Worm (Caenorhabditis elegans) whole organism, early embryonic: ENCODE results near the gene C23F12.3.

Source experiments
- B0310.2 ChIP-seq: sonication (generic microtip); optimal IDR thresholded peaks from 2 replicates; lab custom pipeline; 2016; ENCODE audit warnings: mild to moderate bottlenecking, missing genetic modification characterization, missing compliant biosample characterization
- F13C5.2 ChIP-seq: sonication (generic microtip); optimal IDR thresholded peaks from 2 replicates; lab custom pipeline; 2017; ENCODE audit warnings: mild to moderate bottlenecking, missing genetic modification characterization, inconsistent platforms, missing compliant biosample characterization
- aly-1 ChIP-seq: sonication (generic microtip); optimal IDR thresholded peaks from 2 replicates; lab custom pipeline; 2016; ENCODE audit warnings: missing genetic modification characterization, missing compliant biosample characterization
- ama-1 ChIP-seq: fragments of 150-350 bp; optimal IDR thresholded peaks from 2 replicates; lab custom pipeline; 2014
- ceh-13 ChIP-seq: fragments of 200-800 bp; sonication (Bioruptor generic); optimal IDR thresholded peaks from 2 replicates; lab custom pipeline; 2018; ENCODE audit warnings: mild to moderate bottlenecking, missing genetic modification characterization, missing compliant biosample characterization
- ceh-36 ChIP-seq: sonication (generic microtip); optimal IDR thresholded peaks from 2 replicates; lab custom pipeline; 2016; ENCODE audit warnings: missing genetic modification characterization, inconsistent platforms, missing compliant biosample characterization
- ets-7 ChIP-seq: sonication (generic microtip); optimal IDR thresholded peaks from 2 replicates; lab custom pipeline; 2016; ENCODE audit warnings: missing genotype, missing genetic modification characterization, missing compliant biosample characterization
- flt-1 ChIP-seq: fragments of 200-800 bp; sonication (Bioruptor generic); IDR thresholded peaks from 2 replicates; pipeline ENCODE4 v1.3.6; 2022; ENCODE audit warnings: missing genetic modification characterization, missing compliant biosample characterization
- hmbx-1 ChIP-seq: sonication (generic microtip); optimal IDR thresholded peaks from 2 replicates; lab custom pipeline; 2016; ENCODE audit warnings: mild to moderate bottlenecking, missing genetic modification characterization, missing compliant biosample characterization
- hmg-4 ChIP-seq: fragments of 200-800 bp; sonication (Bioruptor generic); optimal IDR thresholded peaks from 2 replicates; lab custom pipeline; 2018; ENCODE audit warnings: mild to moderate bottlenecking, missing genetic modification characterization, missing compliant biosample characterization
- hnd-1 ChIP-seq: sonication (generic microtip); optimal IDR thresholded peaks from 2 replicates; lab custom pipeline; 2016; ENCODE audit warnings: missing genetic modification characterization, missing compliant biosample characterization
- pes-1 ChIP-seq: fragments of 200-800 bp; sonication (Bioruptor generic); IDR thresholded peaks from 2 replicates; pipeline ENCODE4 v1.3.6; 2022; ENCODE audit warnings: missing genetic modification reagents, missing genetic modification characterization, missing compliant biosample characterization
- scrt-1 ChIP-seq: fragments of 200-800 bp; sonication (Bioruptor generic); IDR thresholded peaks from 2 replicates; pipeline ENCODE4 v1.3.6; 2022; ENCODE audit warnings: missing genetic modification characterization, missing compliant biosample characterization
- sea-1 ChIP-seq: fragments of 200-800 bp; sonication (Bioruptor generic); conservative IDR thresholded peaks from 2 replicates; pipeline ENCODE4 v1.3.6; 2022; ENCODE audit warnings: missing genetic modification characterization, missing compliant biosample characterization
- tbx-11 ChIP-seq: fragments of 200-800 bp; sonication (Bioruptor generic); IDR thresholded peaks from 2 replicates; pipeline ENCODE4 v1.3.6; 2022; ENCODE audit warnings: missing genetic modification characterization, missing compliant biosample characterization
- tbx-37 ChIP-seq: fragments of 200-800 bp; sonication (Bioruptor generic); conservative IDR thresholded peaks from 2 replicates; pipeline ENCODE4 v1.3.6; 2022; ENCODE audit warnings: missing genetic modification reagents, missing genetic modification characterization, missing compliant biosample characterization
- tra-4 ChIP-seq: sonication (generic microtip); optimal IDR thresholded peaks from 2 replicates; lab custom pipeline; 2017; ENCODE audit warnings: missing genetic modification characterization, missing compliant biosample characterization

The C23F12.3 gene

DNA sequence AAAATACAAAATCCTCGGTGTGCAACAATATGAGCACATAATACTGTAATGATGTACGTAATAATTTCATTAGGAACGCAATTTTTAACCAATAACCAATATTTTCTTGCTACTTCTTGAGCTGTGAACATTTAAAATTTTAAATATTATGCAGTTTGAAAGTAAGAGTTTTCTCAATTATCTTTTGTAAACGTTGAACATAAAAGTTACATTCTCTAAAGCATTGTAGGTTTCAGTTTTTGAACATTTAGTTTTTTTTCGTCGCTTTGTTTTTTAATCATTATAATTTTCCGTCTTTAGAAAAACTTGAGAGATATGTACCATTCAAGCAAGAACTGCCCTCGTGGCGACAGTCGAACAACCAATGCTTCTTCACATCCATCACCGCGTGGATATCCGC, at the start of gene C23F12.3:
C23F12.3 (plus strand) TSS at position 301 of the 400 bp plus-strand sequence.
- TF ChIP-seq tra-4: no peak
- no peak for TF ChIP-seq F13C5.2 (tag; lab: Kevin White, UChicago)
- TF ChIP-seq aly-1 (tag; lab: Kevin White, UChicago): no peak
- TF ChIP-seq ets-7 (tag; lab: Kevin White, UChicago): no peak
- TF ChIP-seq ceh-13 (GFP tag; lab: Kevin White, UChicago): no peak
- TF ChIP-seq ceh-36 (tag; lab: Kevin White, UChicago): no peak
- TF ChIP-seq pes-1: no peak
- no peak for TF ChIP-seq tbx-11
- no peak for TF ChIP-seq hmg-4 (GFP tag; lab: Kevin White, UChicago)
- TF ChIP-seq flt-1 (GFP tag; lab: Robert Waterston, UW): no peak
- no peak for TF ChIP-seq B0310.2 (tag; lab: Kevin White, UChicago)
- no peak for TF ChIP-seq sea-1 (GFP tag; lab: Robert Waterston, UW)
- TF ChIP-seq hmbx-1 (tag; lab: Kevin White, UChicago): no peak
- no peak for TF ChIP-seq tbx-37
- no peak for TF ChIP-seq hnd-1
- no peak for TF ChIP-seq ama-1 (lab: Kevin White, UChicago)

DNA sequence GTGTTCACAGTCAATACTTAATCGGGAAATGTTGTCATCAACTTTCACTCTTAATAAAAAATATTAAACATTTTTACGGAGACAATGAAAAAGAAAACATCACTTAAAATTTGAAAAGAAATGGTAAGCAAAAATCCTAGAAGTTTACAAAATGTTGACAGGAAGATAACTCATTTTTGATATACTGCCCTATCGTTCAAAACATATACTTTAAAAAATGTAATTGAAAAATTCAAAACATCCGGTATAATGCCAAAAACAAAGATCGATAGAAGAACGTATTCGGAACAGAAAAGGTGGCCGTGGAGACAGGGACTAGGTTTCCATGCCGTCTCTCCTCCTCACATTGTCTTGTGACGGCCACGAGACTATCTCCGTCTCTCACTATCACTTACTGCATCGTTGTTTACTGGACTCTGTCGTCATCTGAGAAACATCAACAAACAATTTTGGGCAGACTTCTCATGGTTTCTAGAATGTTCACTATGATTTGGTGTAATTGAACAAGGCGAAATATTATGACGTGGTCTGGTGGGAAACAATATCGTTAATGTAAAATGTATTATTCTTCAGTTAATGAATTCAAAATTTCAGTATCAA, 44.0 kb upstream of the C23F12.3 start, which contains the start of gene oga-1:
oga-1 (minus strand) TSS at position 51 of the 600 bp plus-strand sequence.
- TF ChIP-seq hmg-4 (GFP tag; lab: Kevin White, UChicago): no peak
- no peak for TF ChIP-seq hnd-1
- no peak for TF ChIP-seq scrt-1
- TF ChIP-seq sea-1 (GFP tag; lab: Robert Waterston, UW): no peak
- no peak for TF ChIP-seq tra-4
- no peak for TF ChIP-seq F13C5.2 (tag; lab: Kevin White, UChicago)
- TF ChIP-seq pes-1: no peak
- TF ChIP-seq tbx-11: no peak

DNA sequence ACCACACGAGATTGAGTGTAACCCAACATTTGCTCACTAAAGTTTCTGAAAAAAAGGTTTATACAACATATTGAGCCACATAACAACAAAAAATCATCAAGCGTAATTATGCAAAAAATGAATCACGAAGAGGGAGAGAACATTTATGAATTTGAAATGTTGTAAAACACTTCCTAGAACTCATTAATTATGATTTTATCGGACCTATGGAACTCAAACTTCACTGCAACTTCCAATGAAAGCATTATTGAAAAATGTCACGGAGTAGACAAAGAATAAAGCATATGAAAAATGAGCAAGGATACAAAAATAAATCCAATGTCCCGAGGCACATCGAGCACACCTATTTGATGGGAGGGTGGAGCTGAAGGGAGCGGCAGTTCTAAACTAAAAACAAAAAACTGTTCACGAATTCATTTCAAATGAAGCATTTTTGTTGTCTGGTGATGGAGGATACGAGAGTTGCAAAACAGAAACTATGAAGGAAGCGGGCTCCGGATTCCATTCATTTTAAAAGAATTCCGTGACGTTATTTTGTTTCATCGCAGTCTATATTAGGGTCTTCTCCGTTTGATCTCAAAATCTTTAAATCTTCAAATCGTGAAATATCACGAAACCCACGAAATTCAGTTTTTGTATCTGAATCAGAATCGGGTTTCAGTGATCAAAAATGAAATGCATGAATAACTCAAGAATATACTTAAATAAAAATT, 41.4 kb upstream of the C23F12.3 start, which contains the start of gene flp-20:
flp-20 (minus strand) TSS at position 51 of the 713 bp plus-strand sequence.
- no peak for TF ChIP-seq scrt-1
- TF ChIP-seq F13C5.2 (tag; lab: Kevin White, UChicago): no peak
- TF ChIP-seq hnd-1: no peak
- TF ChIP-seq pes-1: no peak
- TF ChIP-seq sea-1 (GFP tag; lab: Robert Waterston, UW): no peak
- no peak for TF ChIP-seq ceh-36 (tag; lab: Kevin White, UChicago)
- TF ChIP-seq hmg-4 (GFP tag; lab: Kevin White, UChicago): no peak
- no peak for TF ChIP-seq tbx-37

DNA sequence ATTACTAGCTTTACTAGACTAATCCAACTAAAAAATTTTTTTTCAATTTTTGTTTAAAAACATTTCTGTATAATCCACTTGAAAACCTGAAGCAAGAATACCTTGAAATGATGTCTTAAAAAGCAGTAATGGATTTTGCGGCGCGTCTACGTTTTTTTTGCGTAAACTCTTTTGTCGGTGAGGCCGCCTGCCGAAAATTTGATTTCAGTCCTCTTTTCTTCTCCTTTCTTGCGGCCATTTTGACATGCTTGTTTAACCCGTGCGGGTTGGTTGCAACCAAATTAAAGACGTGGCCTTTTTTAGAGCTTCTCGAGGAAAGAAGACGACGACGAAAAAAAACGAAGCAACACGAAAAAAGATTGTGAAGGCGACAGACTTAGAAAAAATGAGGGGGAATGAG, 30.3 kb upstream of the C23F12.3 start:
- no peak for TF ChIP-seq ceh-36 (tag; lab: Kevin White, UChicago)

DNA sequence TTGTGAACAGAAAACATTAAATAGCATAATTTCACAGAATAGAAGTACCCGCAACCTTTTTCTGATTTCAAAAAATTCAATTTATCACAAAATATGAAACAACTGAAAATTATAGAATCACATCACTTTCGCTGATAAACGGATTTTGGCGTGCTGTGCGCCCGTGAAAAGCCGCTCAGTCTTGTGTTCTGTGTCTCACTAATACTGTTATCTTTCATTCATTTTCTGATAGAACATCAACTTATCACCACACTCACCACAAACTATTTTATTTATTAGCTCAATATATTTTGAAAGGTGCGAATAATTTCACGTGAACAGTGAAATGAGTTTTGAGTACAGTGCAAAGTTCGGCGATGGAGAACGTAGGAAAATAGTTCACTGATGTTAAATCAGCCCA, 27.4 kb upstream of the C23F12.3 start:
- no peak for TF ChIP-seq flt-1 (GFP tag; lab: Robert Waterston, UW)
- no peak for TF ChIP-seq aly-1 (tag; lab: Kevin White, UChicago)
- no peak for TF ChIP-seq hmg-4 (GFP tag; lab: Kevin White, UChicago)
- no peak for TF ChIP-seq ets-7 (tag; lab: Kevin White, UChicago)

DNA sequence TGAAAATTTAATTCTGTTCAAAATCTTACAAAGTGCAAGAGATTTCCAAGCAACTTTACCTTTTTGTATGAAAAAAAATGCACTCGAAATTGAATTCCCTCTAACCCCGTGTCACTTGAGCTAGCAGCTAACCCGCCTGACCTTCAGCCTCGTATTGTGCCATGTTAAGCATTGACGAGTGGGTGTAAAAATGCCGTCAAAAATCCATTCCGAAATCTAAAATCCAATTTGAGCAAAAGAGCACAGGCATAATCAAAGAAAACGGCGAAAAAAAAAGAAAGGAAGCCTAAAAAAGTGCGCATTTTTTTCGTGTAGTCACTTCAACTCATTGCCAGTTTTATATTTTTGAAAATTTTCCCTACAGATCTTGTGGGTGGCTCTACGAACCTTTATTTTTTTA, 26.9 kb upstream of the C23F12.3 start, which contains the start of gene pkc-2:
pkc-2 (plus strand) TSS at position 318 of the 400 bp plus-strand sequence.
- no peak for TF ChIP-seq tra-4
- no peak for TF ChIP-seq ama-1 (lab: Kevin White, UChicago)
- no peak for TF ChIP-seq ceh-36 (tag; lab: Kevin White, UChicago)
- no peak for TF ChIP-seq hmbx-1 (tag; lab: Kevin White, UChicago)
- TF ChIP-seq pes-1: no peak
- no peak for TF ChIP-seq flt-1 (GFP tag; lab: Robert Waterston, UW)
- no peak for TF ChIP-seq scrt-1
- no peak for TF ChIP-seq ets-7 (tag; lab: Kevin White, UChicago)
- no peak for TF ChIP-seq tbx-11
- TF ChIP-seq F13C5.2 (tag; lab: Kevin White, UChicago): no peak

DNA sequence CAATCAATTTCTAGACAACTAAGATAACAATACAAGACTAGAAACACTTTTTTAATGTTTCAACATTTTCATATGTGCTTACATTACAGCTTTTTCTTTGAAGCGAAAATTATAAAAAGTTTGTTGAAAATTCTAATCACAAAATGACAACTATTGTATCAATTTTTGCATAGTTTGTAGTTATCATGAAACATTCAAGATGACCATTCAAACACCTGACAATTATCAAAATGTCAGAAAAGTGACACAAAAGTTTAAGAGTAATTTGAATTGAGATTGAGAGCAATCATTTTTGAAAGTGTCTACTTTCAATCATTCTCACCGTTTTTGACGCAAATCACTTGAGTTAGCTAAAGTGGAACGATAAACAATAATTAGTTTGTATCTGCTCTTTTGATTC, 21.5 kb upstream of the C23F12.3 start:
- TF ChIP-seq tbx-37 (no peak), ceh-36 (tag; lab: Kevin White, UChicago) (no peak), ceh-13 (GFP tag; lab: Kevin White, UChicago) (no peak), sea-1 (GFP tag; lab: Robert Waterston, UW) (no peak), tbx-11 (no peak), hmbx-1 (tag; lab: Kevin White, UChicago) (no peak), flt-1 (GFP tag; lab: Robert Waterston, UW) (no peak), hnd-1 (no peak), hmg-4 (GFP tag; lab: Kevin White, UChicago) (no peak), pes-1 (no peak), tra-4 (no peak), aly-1 (tag; lab: Kevin White, UChicago) (no peak), F13C5.2 (tag; lab: Kevin White, UChicago) (no peak), ets-7 (tag; lab: Kevin White, UChicago) (no peak)

DNA sequence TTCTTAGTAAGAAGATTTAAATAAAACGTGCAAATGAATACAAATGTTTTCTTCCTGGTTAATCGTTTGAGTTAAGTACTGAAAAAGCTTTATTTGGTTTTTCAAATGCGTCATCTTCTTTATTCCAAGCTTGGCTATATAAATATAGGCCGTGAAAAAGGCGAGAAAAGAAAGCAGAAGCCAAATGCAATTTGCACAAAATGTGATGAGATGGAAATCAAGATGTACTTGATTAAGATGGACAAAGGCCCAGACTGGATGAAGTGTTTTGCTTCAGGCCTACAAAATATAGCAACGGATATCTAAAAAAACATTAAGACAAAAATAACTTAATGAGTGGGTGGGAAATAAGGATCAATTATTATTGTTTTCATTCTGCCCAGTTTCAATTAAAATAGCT, 19.2 kb upstream of the C23F12.3 start:
- TF ChIP-seq ceh-36 (tag; lab: Kevin White, UChicago) (no peak), tra-4 (no peak)
